Worm (Caenorhabditis elegans) whole organism, midembryonic: ENCODE results near the gene K02B2.6.

ENCODE experiments used
- T22C8.4 ChIP-seq: fragments of 200-800 bp; sonication (Bioruptor generic); IDR thresholded peaks from 2 replicates; pipeline ENCODE4 v1.3.6; 2022; ENCODE audit warnings: missing genetic modification characterization, missing compliant biosample characterization
- flt-1 ChIP-seq: fragments of 200-800 bp; sonication (Bioruptor generic); IDR thresholded peaks from 2 replicates; pipeline ENCODE4 v1.3.6; 2022; ENCODE audit warnings: missing genetic modification characterization, missing compliant biosample characterization
- med-1 ChIP-seq: sonication (generic microtip); optimal IDR thresholded peaks from 2 replicates; lab custom pipeline; 2017; ENCODE audit warnings: missing genetic modification characterization, mild to moderate bottlenecking, missing compliant biosample characterization, antibody characterized with exemption, missing genetic modification reagents; ENCODE audit not compliant: insufficient read depth
- tab-1 ChIP-seq: fragments of 200-800 bp; sonication (Bioruptor generic); IDR thresholded peaks from 2 replicates; pipeline ENCODE4 v1.3.6; 2022; ENCODE audit warnings: missing genetic modification characterization, missing compliant biosample characterization
- ztf-23 ChIP-seq: fragments of 200-800 bp; sonication (Bioruptor generic); IDR thresholded peaks from 2 replicates; pipeline ENCODE4 v1.3.6; 2022; ENCODE audit warnings: missing genetic modification reagents, missing genetic modification characterization, missing compliant biosample characterization
- ztf-29 ChIP-seq: fragments of 200-800 bp; sonication (Bioruptor generic); IDR thresholded peaks from 2 replicates; pipeline ENCODE4 v1.3.6; 2022; ENCODE audit warnings: missing genetic modification reagents, missing genetic modification characterization, missing compliant biosample characterization

ce11 chrIV:6011545-6011944 lies 49.5 kb upstream of the K02B2.6 start, which contains the start of gene C46G7.5:
- TF ChIP-seq ztf-29 (GFP tag; lab: Robert Waterston, UW) (no peak), tab-1 (no peak), T22C8.4 (GFP tag; lab: Robert Waterston, UW) (no peak), flt-1 (GFP tag; lab: Robert Waterston, UW) (no peak), ztf-23 (GFP tag; lab: Robert Waterston, UW) (no peak), med-1 (GFP tag; lab: Kevin White, UChicago) (no peak)
